Worm (Caenorhabditis elegans) whole organism, L4 larva: ENCODE results near the gene nud-1.

Experiments used
- aly-2 ChIP-seq: sonication (generic microtip); optimal IDR thresholded peaks from 2 replicates; lab custom pipeline; 2018; ENCODE audit warnings: missing biosample characterization, missing genetic modification characterization
- arid-1 ChIP-seq: fragments of 200-800 bp; sonication (Bioruptor generic); conservative IDR thresholded peaks from 2 replicates; pipeline ENCODE4 v1.3.6; 2022; ENCODE audit warnings: missing genetic modification reagents, missing genetic modification characterization, missing compliant biosample characterization
- ces-1 ChIP-seq: fragments of 150-350 bp; sonication (generic microtip); optimal IDR thresholded peaks from 4 replicates; lab custom pipeline; 2014; ENCODE audit warnings: missing biosample characterization, missing genetic modification reagents, missing genetic modification characterization
- daf-12 ChIP-seq: fragments of 150-350 bp; optimal IDR thresholded peaks from 2 replicates; lab custom pipeline; 2014; ENCODE audit warnings: missing biosample characterization, missing genetic modification reagents, missing genetic modification characterization
- dmd-6 ChIP-seq: fragments of 200-800 bp; sonication (Bioruptor generic); IDR thresholded peaks from 2 replicates; pipeline ENCODE4 v1.3.6; 2022; ENCODE audit warnings: missing genetic modification reagents, missing genetic modification characterization, missing compliant biosample characterization
- egl-27 ChIP-seq: sonication (generic microtip); optimal IDR thresholded peaks from 3 replicates; lab custom pipeline; 2017; ENCODE audit warnings: missing biosample characterization, missing genetic modification reagents, missing genetic modification characterization
- mep-1 ChIP-seq: fragments of 150-350 bp; sonication (generic microtip); optimal IDR thresholded peaks from 3 replicates; lab custom pipeline; 2014; ENCODE audit warnings: missing biosample characterization, missing genetic modification characterization
- nhr-10 ChIP-seq: fragments of 150-350 bp; optimal IDR thresholded peaks from 2 replicates; lab custom pipeline; 2014; ENCODE audit warnings: missing biosample characterization, missing genetic modification characterization
- nhr-25 ChIP-seq: sonication (generic microtip); optimal IDR thresholded peaks from 2 replicates; lab custom pipeline; 2017; ENCODE audit warnings: missing genetic modification characterization, mild to moderate bottlenecking, missing compliant biosample characterization, antibody characterized with exemption, moderate library complexity, borderline replicate concordance; ENCODE audit not compliant: insufficient read depth
- pha-4 ChIP-seq, 2 experiments: fragments of 150-350 bp in 1 of 2; fragments of 200-800 bp in 1 of 2; sonication (Bioruptor generic) in 1 of 2; IDR thresholded peaks in 1 of 2; optimal IDR thresholded peaks in 1 of 2; 2 replicates each; pipeline versions ENCODE4 v1.3.6 to Lab custom; 2014 to 2022; ENCODE audit warnings: missing genetic modification characterization in 2 of 2, missing genetic modification reagents in 2 of 2, missing biosample characterization in 1 of 2, missing compliant biosample characterization in 1 of 2
- skn-1 ChIP-seq: fragments of 150-350 bp; optimal IDR thresholded peaks from 2 replicates; lab custom pipeline; 2014; ENCODE audit warnings: missing biosample characterization, missing genetic modification characterization
- snpc-4 ChIP-seq: fragments of 150-350 bp; optimal IDR thresholded peaks from 2 replicates; lab custom pipeline; 2014; ENCODE audit warnings: missing biosample characterization, missing genetic modification characterization
- spr-1 ChIP-seq: sonication (generic microtip); optimal IDR thresholded peaks from 2 replicates; lab custom pipeline; 2016; ENCODE audit warnings: mild to moderate bottlenecking, missing genetic modification characterization, missing compliant biosample characterization
- spr-3 ChIP-seq: fragments of 200-800 bp; sonication (Bioruptor generic); optimal IDR thresholded peaks from 2 replicates; lab custom pipeline; 2018; ENCODE audit warnings: mild to moderate bottlenecking, missing genetic modification characterization, missing compliant biosample characterization

DNA sequence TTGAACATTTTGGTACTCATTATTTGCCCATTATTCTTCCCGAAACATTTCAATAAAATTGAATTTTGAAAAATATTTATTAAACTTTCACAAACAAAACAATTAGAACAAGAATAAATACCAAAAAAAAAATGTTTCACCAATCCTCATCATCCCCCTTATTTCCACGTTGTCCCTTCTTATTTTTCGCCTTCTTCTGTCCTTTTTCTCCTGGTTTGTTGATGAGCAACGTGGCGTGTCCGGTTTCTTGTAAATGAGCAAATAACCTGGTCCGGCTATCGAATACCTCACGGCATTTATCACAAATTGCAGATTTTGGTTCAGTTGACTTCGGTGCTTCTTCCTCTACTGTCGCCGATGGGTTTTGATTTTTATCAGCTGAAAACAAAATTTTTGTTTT lies 49.5 kb downstream of the nud-1 start:
- TF ChIP-seq mep-1 (no peak), spr-1 (tag; lab: Kevin White, UChicago) (no peak), ces-1 (GFP tag; lab: Kevin White, UChicago) (no peak), pha-4 (GFP tag; IDR thresholded peaks at IDR 0.05; lab: Robert Waterston, UW) (no peak), pha-4 (tag; optimal IDR thresholded peaks at IDR 0.05; lab: Kevin White, UChicago) (no peak), nhr-25 (no peak), dmd-6 (GFP tag; lab: Robert Waterston, UW) (no peak), daf-12 (no peak), arid-1 (GFP tag; lab: Robert Waterston, UW) (no peak), snpc-4 (tag; lab: Kevin White, UChicago) (no peak), aly-2 (tag; lab: Kevin White, UChicago) (no peak), skn-1 (tag; lab: Kevin White, UChicago) (no peak), nhr-10 (no peak), spr-3 (GFP tag; lab: Kevin White, UChicago) (no peak), egl-27 (tag; lab: Kevin White, UChicago) (no peak)
